Worm (Caenorhabditis elegans) whole organism, L3 larva: ENCODE measurements around the gene irld-63.

Source experiments
- R02D3.7 ChIP-seq: fragments of 150-350 bp; optimal IDR thresholded peaks from 2 replicates; lab custom pipeline; 2014; ENCODE audit warnings: missing biosample characterization, missing genetic modification characterization
- ZK546.5 ChIP-seq: sonication (generic microtip); optimal IDR thresholded peaks from 2 replicates; lab custom pipeline; 2017; ENCODE audit warnings: missing biosample characterization, missing genetic modification characterization
- aly-2 ChIP-seq: fragments of 150-350 bp; optimal IDR thresholded peaks from 2 replicates; lab custom pipeline; 2014; ENCODE audit warnings: missing biosample characterization, missing genetic modification characterization
- ama-1 ChIP-seq: fragments of 150-350 bp; optimal IDR thresholded peaks from 2 replicates; lab custom pipeline; 2018
- ceh-28 ChIP-seq: fragments of 150-350 bp; optimal IDR thresholded peaks from 2 replicates; lab custom pipeline; 2014; ENCODE audit warnings: missing biosample characterization, missing genetic modification reagents, missing genetic modification characterization
- ceh-82 ChIP-seq: fragments of 150-350 bp; optimal IDR thresholded peaks from 2 replicates; lab custom pipeline; 2014; ENCODE audit warnings: missing biosample characterization, missing genetic modification characterization
- ceh-9 ChIP-seq: sonication (generic microtip); optimal IDR thresholded peaks from 2 replicates; lab custom pipeline; 2018; ENCODE audit warnings: missing biosample characterization, missing genetic modification characterization
- daf-12 ChIP-seq: fragments of 150-350 bp; optimal IDR thresholded peaks from 2 replicates; lab custom pipeline; 2014; ENCODE audit warnings: missing biosample characterization, missing genetic modification reagents, missing genetic modification characterization
- egl-27 ChIP-seq: sonication (generic microtip); optimal IDR thresholded peaks from 4 replicates; lab custom pipeline; 2017; ENCODE audit warnings: missing biosample characterization, missing genetic modification reagents, missing genetic modification characterization
- egl-5 ChIP-seq: fragments of 150-350 bp; optimal IDR thresholded peaks from 2 replicates; lab custom pipeline; 2017; ENCODE audit warnings: missing biosample characterization, missing genetic modification reagents, missing genetic modification characterization, inconsistent platforms
- elt-2 ChIP-seq: sonication (generic microtip); optimal IDR thresholded peaks from 2 replicates; lab custom pipeline; 2016; ENCODE audit warnings: missing genetic modification reagents, mild to moderate bottlenecking, missing genetic modification characterization, missing compliant biosample characterization
- elt-3 ChIP-seq, 3 experiments: fragments of 150-350 bp in 1 of 3; sonication (generic microtip) in 2 of 3; optimal IDR thresholded peaks; 2 replicates in 2 of 3; 4 replicates in 1 of 3; lab custom pipeline; 2014 to 2017; ENCODE audit warnings: missing biosample characterization in 3 of 3, missing genetic modification characterization in 3 of 3
- fkh-10 ChIP-seq: sonication (generic microtip); optimal IDR thresholded peaks from 2 replicates; lab custom pipeline; 2017; ENCODE audit warnings: missing biosample characterization, missing genetic modification reagents, missing genetic modification characterization
- fkh-2 ChIP-seq: fragments of 150-350 bp; optimal IDR thresholded peaks from 2 replicates; lab custom pipeline; 2014; ENCODE audit warnings: missing biosample characterization, missing genetic modification reagents, missing genetic modification characterization
- fos-1 ChIP-seq: fragments of 150-350 bp; optimal IDR thresholded peaks from 2 replicates; lab custom pipeline; 2014; ENCODE audit warnings: missing biosample characterization, missing genetic modification characterization
- hmg-11 ChIP-seq: sonication (generic microtip); optimal IDR thresholded peaks from 2 replicates; lab custom pipeline; 2016; ENCODE audit warnings: missing genetic modification characterization, missing compliant biosample characterization
- jun-1 ChIP-seq: fragments of 150-350 bp; optimal IDR thresholded peaks from 2 replicates; lab custom pipeline; 2014; ENCODE audit warnings: missing biosample characterization, missing genetic modification reagents, missing genetic modification characterization
- mdl-1 ChIP-seq: fragments of 150-350 bp; optimal IDR thresholded peaks from 2 replicates; lab custom pipeline; 2014; ENCODE audit warnings: missing biosample characterization, missing genetic modification characterization
- nfya-1 ChIP-seq: sonication (generic microtip); optimal IDR thresholded peaks from 2 replicates; lab custom pipeline; 2017; ENCODE audit warnings: missing genetic modification characterization, mild to moderate bottlenecking, missing compliant biosample characterization, antibody characterized with exemption, moderate library complexity; ENCODE audit not compliant: insufficient read depth
- nhr-11 ChIP-seq: fragments of 150-350 bp; optimal IDR thresholded peaks from 2 replicates; lab custom pipeline; 2014; ENCODE audit warnings: missing biosample characterization, missing genetic modification characterization
- nhr-237 ChIP-seq: fragments of 150-350 bp; optimal IDR thresholded peaks from 2 replicates; lab custom pipeline; 2014; ENCODE audit warnings: missing biosample characterization, missing genetic modification characterization
- nhr-25 ChIP-seq: sonication (generic microtip); optimal IDR thresholded peaks from 2 replicates; lab custom pipeline; 2017; ENCODE audit warnings: missing biosample characterization, missing genetic modification characterization
- nhr-28 ChIP-seq: fragments of 150-350 bp; optimal IDR thresholded peaks from 2 replicates; lab custom pipeline; 2014; ENCODE audit warnings: missing biosample characterization, missing genetic modification characterization
- nhr-76 ChIP-seq: fragments of 150-350 bp; sonication (generic microtip); optimal IDR thresholded peaks from 5 replicates; lab custom pipeline; 2014; ENCODE audit warnings: missing biosample characterization, missing genetic modification characterization
- pha-4 ChIP-seq: fragments of 150-350 bp; optimal IDR thresholded peaks from 2 replicates; lab custom pipeline; 2014; ENCODE audit warnings: missing biosample characterization, missing genetic modification reagents, missing genetic modification characterization
- pqm-1 ChIP-seq: fragments of 150-350 bp; optimal IDR thresholded peaks from 2 replicates; lab custom pipeline; 2017; ENCODE audit warnings: missing biosample characterization, missing genetic modification characterization, inconsistent platforms
- snpc-4 ChIP-seq: fragments of 150-350 bp; optimal IDR thresholded peaks from 2 replicates; lab custom pipeline; 2014; ENCODE audit warnings: missing biosample characterization, missing genetic modification characterization
- tbx-2 ChIP-seq: sonication (generic microtip); optimal IDR thresholded peaks from 2 replicates; lab custom pipeline; 2016; ENCODE audit warnings: mild to moderate bottlenecking, missing genetic modification characterization, missing compliant biosample characterization
- unc-62 ChIP-seq: fragments of 150-350 bp; sonication (generic microtip); optimal IDR thresholded peaks from 4 replicates; lab custom pipeline; 2014; ENCODE audit warnings: missing biosample characterization, missing genetic modification reagents, missing genetic modification characterization
- zag-1 ChIP-seq: fragments of 150-350 bp; optimal IDR thresholded peaks from 2 replicates; lab custom pipeline; 2014; ENCODE audit warnings: missing biosample characterization, missing genetic modification characterization
- ztf-11 ChIP-seq: fragments of 150-350 bp; optimal IDR thresholded peaks from 2 replicates; lab custom pipeline; 2014; ENCODE audit warnings: missing biosample characterization, missing genetic modification characterization
- ztf-4 ChIP-seq: fragments of 150-350 bp; optimal IDR thresholded peaks from 2 replicates; lab custom pipeline; 2014; ENCODE audit warnings: missing biosample characterization, missing genetic modification characterization

The irld-63 gene

ce11 chrII:2975561-2976230 lies 45.2 kb downstream of the irld-63 start:
- TF ChIP-seq zag-1 (tag; lab: Kevin White, UChicago) (no peak), daf-12 (tag; lab: Kevin White, UChicago) (no peak), tbx-2 (no peak), snpc-4 (tag; lab: Kevin White, UChicago) (no peak), jun-1 (tag; lab: Kevin White, UChicago) (peak; percentile 37), ztf-4 (tag; lab: Kevin White, UChicago) (peak; percentile 16), hmg-11 (no peak), elt-2 (tag; lab: Kevin White, UChicago) (peak; percentile 96), fkh-2 (tag; lab: Kevin White, UChicago) (no peak), unc-62 (no peak), ceh-28 (tag; lab: Kevin White, UChicago) (peak; percentile 24), pha-4 (tag; lab: Kevin White, UChicago) (peak; percentile 70), pqm-1 (tag; lab: Kevin White, UChicago) (peak; percentile 69)

ce11 chrII:2976597-2976996 lies 46.1 kb downstream of the irld-63 start, which contains the start of gene nhr-88:
Gene nhr-88 (plus strand): TSS chrII:2976639.
- no peak for TF ChIP-seq pqm-1 (tag; lab: Kevin White, UChicago)
- no peak for TF ChIP-seq mdl-1 (tag; lab: Kevin White, UChicago)
- TF ChIP-seq egl-27 (tag; lab: Kevin White, UChicago): no peak
- no peak for TF ChIP-seq fkh-2 (tag; lab: Kevin White, UChicago)
- TF ChIP-seq aly-2 (tag; lab: Kevin White, UChicago): no peak
- no peak for TF ChIP-seq ceh-9 (tag; lab: Kevin White, UChicago)
- TF ChIP-seq nhr-237: no peak
- TF ChIP-seq ztf-4 (tag; lab: Kevin White, UChicago): no peak
- TF ChIP-seq nhr-76 (tag; lab: Kevin White, UChicago): no peak
- TF ChIP-seq tbx-2: no peak
- TF ChIP-seq ama-1 (lab: Kevin White, UChicago): peak; percentile 43
- no peak for TF ChIP-seq ztf-11 (tag; lab: Kevin White, UChicago)
- TF ChIP-seq fkh-10 (GFP tag; lab: Kevin White, UChicago): no peak
- no peak for TF ChIP-seq fos-1 (tag; lab: Kevin White, UChicago)
- TF ChIP-seq elt-3 (tag; optimal IDR thresholded peaks at IDR 0.05; lab: Kevin White, UChicago): no peak
- peak; percentile 52 for TF ChIP-seq hmg-11
- TF ChIP-seq nfya-1 (tag; lab: Kevin White, UChicago): peak; percentile 49

- TF ChIP-seq nhr-28 (tag; lab: Kevin White, UChicago): no peak
- TF ChIP-seq ztf-11 (tag; lab: Kevin White, UChicago): no peak
- TF ChIP-seq ZK546.5 (tag; lab: Kevin White, UChicago): no peak
- no peak for TF ChIP-seq ceh-28 (tag; lab: Kevin White, UChicago)
- TF ChIP-seq fkh-2 (tag; lab: Kevin White, UChicago): no peak
- TF ChIP-seq nhr-25 (tag; lab: Kevin White, UChicago): no peak
- no peak for TF ChIP-seq elt-2 (tag; lab: Kevin White, UChicago)
- TF ChIP-seq pha-4 (tag; lab: Kevin White, UChicago): no peak
- no peak for TF ChIP-seq nhr-11
- TF ChIP-seq fos-1 (tag; lab: Kevin White, UChicago): no peak
- no peak for TF ChIP-seq ceh-82 (tag; lab: Kevin White, UChicago)
- no peak for TF ChIP-seq ceh-9 (tag; lab: Kevin White, UChicago)
- no peak for TF ChIP-seq R02D3.7 (tag; lab: Kevin White, UChicago)
Measured at ce11 chrII:2977652-2978051, 47.1 kb downstream of the irld-63 start.

- no peak for TF ChIP-seq egl-5 (tag; lab: Kevin White, UChicago)
- TF ChIP-seq, all 47 proteins: peak for 0
Measured at ce11 chrII:2979061-2979460, 48.5 kb downstream of the irld-63 start.
